Fruit fly (Drosophila melanogaster) whole organism, prepupa: ENCODE measurements around the gene CG14441.

Source experiments
- Lpt ChIP-seq: fragments of 200-800 bp; sonication (Bioruptor generic); optimal IDR thresholded peaks from 3 replicates; lab custom pipeline; 2016; ENCODE audit warnings: missing biosample characterization, missing genetic modification characterization
- lz ChIP-seq: fragments of 200-800 bp; sonication (Bioruptor generic); optimal IDR thresholded peaks from 3 replicates; lab custom pipeline; 2016; ENCODE audit warnings: missing biosample characterization, missing genetic modification characterization

DNA sequence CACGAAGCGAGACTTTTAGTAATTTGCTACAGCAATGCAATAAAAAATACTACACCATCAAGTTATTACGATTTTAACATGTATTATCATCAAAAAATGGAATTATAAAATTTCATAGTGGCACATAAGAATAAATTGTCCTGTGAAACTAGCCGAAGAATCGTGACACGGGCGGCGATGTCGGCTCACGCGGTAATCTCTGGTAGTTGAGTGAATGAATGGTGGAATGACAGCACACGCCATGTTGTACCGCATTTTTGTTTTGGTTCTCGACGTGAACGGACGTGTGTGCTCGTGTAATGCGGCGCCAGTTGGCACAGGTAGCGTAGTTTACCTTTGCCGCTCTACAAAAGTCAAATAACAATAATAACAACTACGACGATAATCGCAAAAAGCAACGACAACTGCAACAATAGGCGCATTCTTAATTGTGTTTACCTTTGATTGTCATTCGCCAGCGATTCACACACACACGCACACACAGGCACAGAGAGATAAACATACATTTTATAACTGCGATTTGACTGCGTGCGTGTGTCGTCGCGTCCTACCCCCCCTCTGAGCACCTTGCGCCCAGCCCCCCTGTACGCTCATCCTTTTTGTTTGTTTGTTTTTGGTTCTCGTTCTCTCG is at the start of gene CG14441:
- peak; percentile 38 for TF ChIP-seq lz (GFP tag; lab: Kevin White, UChicago)
- no peak for TF ChIP-seq Lpt
